Worm (Caenorhabditis elegans) whole organism, L4 larva: Measurements from ENCODE around the gene T10B9.14.

Source experiments
- lin-1 ChIP-seq: fragments of 200-800 bp; sonication (Bioruptor generic); IDR thresholded peaks from 2 replicates; pipeline ENCODE4 v1.3.6; 2022; ENCODE audit warnings: missing genetic modification reagents, missing genetic modification characterization, missing compliant biosample characterization
- nhr-25 ChIP-seq: sonication (generic microtip); optimal IDR thresholded peaks from 2 replicates; lab custom pipeline; 2017; ENCODE audit warnings: missing genetic modification characterization, mild to moderate bottlenecking, missing compliant biosample characterization, antibody characterized with exemption, moderate library complexity, borderline replicate concordance; ENCODE audit not compliant: insufficient read depth

DNA sequence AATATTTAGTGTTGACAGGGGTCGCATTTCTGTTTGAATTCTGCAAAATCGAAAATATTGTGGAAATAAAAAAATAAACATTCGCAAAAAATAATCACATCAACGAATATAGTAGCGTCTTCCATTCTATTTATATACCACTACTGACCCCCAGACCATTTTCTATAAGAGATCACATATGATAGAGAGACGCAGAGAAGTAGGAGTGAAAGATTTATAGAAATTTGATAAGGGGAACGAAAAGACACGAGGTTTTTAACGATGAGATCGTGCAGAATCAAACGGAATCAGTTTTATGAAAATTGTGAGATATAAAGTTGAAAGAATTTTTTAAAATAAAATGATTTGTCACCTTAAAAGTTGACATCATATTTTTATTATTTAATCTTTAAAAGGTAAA, 30.0 kb downstream of the T10B9.14 start:
- TF ChIP-seq lin-1 (GFP tag; lab: Robert Waterston, UW) (no peak), nhr-25 (no peak)
